Fruit fly (Drosophila melanogaster): ENCODE measurements around the gene CG15824.

CG15824 gene

DNA sequence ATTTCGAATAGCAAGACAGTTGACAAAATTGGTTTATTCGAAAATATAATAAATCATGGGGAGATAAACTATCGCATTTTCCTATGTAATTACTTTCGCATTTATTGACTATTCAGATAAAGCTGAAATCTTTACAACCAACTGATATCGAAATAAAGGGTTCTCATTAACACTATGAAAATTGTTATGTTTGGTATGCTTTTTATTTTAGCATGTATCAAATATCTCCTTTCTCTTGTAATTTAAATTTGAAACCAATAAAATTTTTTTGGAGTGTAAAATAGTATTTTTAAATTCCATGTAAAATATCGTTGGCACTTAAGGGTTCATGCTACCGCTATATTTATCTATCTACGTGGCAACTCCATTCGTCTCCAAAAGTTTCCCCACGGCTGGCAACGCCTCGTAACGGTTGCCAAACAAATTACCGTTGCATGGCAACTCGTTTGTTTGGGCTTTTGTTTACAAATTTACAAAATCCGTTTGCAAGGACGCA is 29.8 kb downstream of the CG15824 start, which contains the start of gene CG13949 (continued):
- TF ChIP-seq Rfx (GFP tag; IDR thresholded peaks at IDR 0.05) (peak; percentile 93), zfh2 (GFP tag; optimal IDR thresholded peaks at IDR 0.05) (peak; percentile 57), CG14965 (GFP tag; optimal IDR thresholded peaks at IDR 0.05; ENCODE audit: borderline replicate concordance) (no peak), pzg (GFP tag; optimal IDR thresholded peaks at IDR 0.05) (peak; percentile 55), CG6813 (GFP tag; optimal IDR thresholded peaks at IDR 0.05) (peak; percentile 30), ap (GFP tag; IDR thresholded peaks at IDR 0.05) (no peak), Mes4 (GFP tag; optimal IDR thresholded peaks at IDR 0.05) (peak; percentile 21), CG15601 (tag; optimal IDR thresholded peaks at IDR 0.05) (peak; percentile 52), Dip3 (GFP tag; optimal IDR thresholded peaks at IDR 0.05) (peak; percentile 15), BtbVII (GFP tag; optimal IDR thresholded peaks at IDR 0.05) (peak; percentile 42), BEAF-32 (GFP tag; optimal IDR thresholded peaks at IDR 0.05) (peak; percentile 65), sisA (GFP tag; IDR thresholded peaks at IDR 0.05) (peak; percentile 59), Asciz (GFP tag; optimal IDR thresholded peaks at IDR 0.05) (peak; percentile 32), exex (tag; optimal IDR thresholded peaks at IDR 0.05) (peak; percentile 98), CG11398 (GFP tag; optimal IDR thresholded peaks at IDR 0.05) (peak; percentile 54), CG3838 (GFP tag; optimal IDR thresholded peaks at IDR 0.05) (no peak), rib (GFP tag; IDR thresholded peaks at IDR 0.05) (peak; percentile 80), CG3847 (GFP tag; IDR thresholded peaks at IDR 0.05) (peak; percentile 92), CG4854 (GFP tag; optimal IDR thresholded peaks at IDR 0.05) (peak; percentile 47), MBD-R2 (GFP tag; IDR thresholded peaks at IDR 0.05) (peak; percentile 82), NC2α (GFP tag; optimal IDR thresholded peaks at IDR 0.05) (no peak), CG10267 (tag; optimal IDR thresholded peaks at IDR 0.05) (peak; percentile 72), Ets97D (GFP tag; optimal IDR thresholded peaks at IDR 0.05) (peak; percentile 68), HmgZ (tag; optimal IDR thresholded peaks at IDR 0.05) (peak; percentile 85), CG6683 (GFP tag; optimal IDR thresholded peaks at IDR 0.05) (no peak), Drgx (GFP tag; IDR thresholded peaks at IDR 0.05) (peak; percentile 45; the same call in 1 of the 2 replicates), CG18764 (GFP tag; optimal IDR thresholded peaks at IDR 0.05) (peak; percentile 10), CG10209 (GFP tag; optimal IDR thresholded peaks at IDR 0.05) (peak; percentile 44), ERR (GFP tag; optimal IDR thresholded peaks at IDR 0.05) (no peak), chn (GFP tag; optimal IDR thresholded peaks at IDR 0.05) (peak; percentile 48), Dek (tag; optimal IDR thresholded peaks at IDR 0.05) (peak; percentile 68), maf-S (GFP tag; optimal IDR thresholded peaks at IDR 0.05) (peak; percentile 60), jing (GFP tag; optimal IDR thresholded peaks at IDR 0.05) (no peak), bowl (GFP tag; IDR thresholded peaks at IDR 0.05) (no peak), Side (GFP tag; optimal IDR thresholded peaks at IDR 0.05) (peak; percentile 41), vnd (GFP tag; IDR thresholded peaks at IDR 0.05; ENCODE audit: partially characterized antibody) (no peak), Gug (GFP tag; IDR thresholded peaks at IDR 0.05) (peak; percentile 64), cad (GFP tag; optimal IDR thresholded peaks at IDR 0.05) (no peak), CHES-1-like (GFP tag; optimal IDR thresholded peaks at IDR 0.05) (peak; percentile 33), CG3163 (GFP tag; optimal IDR thresholded peaks at IDR 0.05) (peak; percentile 39), CG17568 (GFP tag; optimal IDR thresholded peaks at IDR 0.05) (peak; percentile 55), Doc3 (GFP tag; IDR thresholded peaks at IDR 0.05; ENCODE audit: partially characterized antibody) (no peak), dysf (GFP tag; IDR thresholded peaks at IDR 0.05) (peak; percentile 76), Fer3 (tag; optimal IDR thresholded peaks at IDR 0.05) (peak; percentile 72), Hr3 (GFP tag; optimal IDR thresholded peaks at IDR 0.05) (peak; percentile 51), CG11085 (GFP tag; IDR thresholded peaks at IDR 0.05) (peak; percentile 63), tin (GFP tag; optimal IDR thresholded peaks at IDR 0.05) (peak; percentile 47), Rx (GFP tag; IDR thresholded peaks at IDR 0.05) (peak; percentile 57; the same call in 1 of the 2 replicates), CG31365 (tag; optimal IDR thresholded peaks at IDR 0.05) (no peak), grn (GFP tag; optimal IDR thresholded peaks at IDR 0.05) (peak; percentile 56), CG33213 (GFP tag; optimal IDR thresholded peaks at IDR 0.05) (peak; percentile 71)
